Worm (Caenorhabditis elegans) whole organism, mixed stage, embryonic: ENCODE results near the gene D1086.7.

ENCODE experiments used
- cnd-1 ChIP-seq: fragments of 200-800 bp; sonication (Bioruptor generic); optimal IDR thresholded peaks from 2 replicates; lab custom pipeline; 2018; ENCODE audit warnings: mild to moderate bottlenecking, missing genetic modification characterization, missing compliant biosample characterization
- elt-3 ChIP-seq: fragments of 150-350 bp; optimal IDR thresholded peaks from 2 replicates; lab custom pipeline; 2014; ENCODE audit warnings: missing biosample characterization, missing genetic modification characterization
- lin-13 ChIP-seq: fragments of 150-350 bp; optimal IDR thresholded peaks from 2 replicates; lab custom pipeline; 2014; ENCODE audit warnings: missing biosample characterization, missing genetic modification characterization
- lsy-2 ChIP-seq: fragments of 150-350 bp; optimal IDR thresholded peaks from 2 replicates; lab custom pipeline; 2014; ENCODE audit warnings: missing biosample characterization, missing genetic modification characterization
- nhr-12 ChIP-seq: fragments of 150-350 bp; optimal IDR thresholded peaks from 2 replicates; lab custom pipeline; 2014; ENCODE audit warnings: missing biosample characterization, missing genetic modification characterization
- snpc-4 ChIP-seq: fragments of 150-350 bp; optimal IDR thresholded peaks from 2 replicates; lab custom pipeline; 2014; ENCODE audit warnings: missing biosample characterization, missing genetic modification characterization
- tbx-8 ChIP-seq: fragments of 200-800 bp; sonication (Bioruptor generic); optimal IDR thresholded peaks from 2 replicates; lab custom pipeline; 2018; ENCODE audit warnings: mild to moderate bottlenecking, missing genetic modification characterization, moderate library complexity, missing compliant biosample characterization
- unc-39 ChIP-seq: fragments of 150-350 bp; optimal IDR thresholded peaks from 2 replicates; lab custom pipeline; 2014; ENCODE audit warnings: missing biosample characterization, missing genetic modification characterization
- unc-62 ChIP-seq: fragments of 150-350 bp; optimal IDR thresholded peaks from 2 replicates; lab custom pipeline; 2014; ENCODE audit warnings: missing biosample characterization, missing genetic modification reagents, missing genetic modification characterization

DNA sequence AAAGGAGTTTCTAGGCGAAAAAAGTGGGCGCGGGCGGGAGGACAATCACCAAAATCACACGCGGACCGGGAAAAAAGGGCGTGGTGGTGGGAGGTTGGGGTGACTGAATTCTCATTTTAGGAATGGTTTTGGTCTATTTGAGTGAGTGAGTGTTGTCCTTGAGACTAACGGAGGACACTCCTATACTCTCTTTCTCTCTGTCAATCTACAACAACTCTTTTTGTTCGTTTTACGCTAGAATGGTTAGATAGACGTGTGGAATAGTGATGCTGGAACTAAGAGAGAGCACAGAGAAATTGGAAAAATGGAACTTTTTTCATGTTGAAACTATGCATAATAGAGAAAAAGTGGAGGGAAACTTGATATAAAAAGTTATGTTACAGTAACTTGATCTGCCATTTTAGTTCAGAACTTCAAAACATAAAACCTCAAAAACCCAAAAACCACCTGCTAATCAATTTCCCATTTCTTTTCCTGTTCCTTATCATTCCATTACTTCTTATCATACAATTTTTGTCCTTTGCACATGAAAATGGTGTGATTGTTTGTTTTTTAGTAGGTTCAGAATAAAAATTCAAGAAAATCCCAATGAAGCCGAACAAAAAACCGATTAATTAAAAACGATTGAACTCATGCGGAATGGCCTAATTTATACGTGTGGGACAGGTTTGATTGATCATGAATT lies 50.8 kb downstream of the D1086.7 start:
- no peak for TF ChIP-seq unc-39 (tag; lab: Kevin White, UChicago)
- no peak for TF ChIP-seq snpc-4
- TF ChIP-seq lin-13: no peak
- TF ChIP-seq cnd-1 (tag; lab: Kevin White, UChicago): no peak
- TF ChIP-seq elt-3 (tag; lab: Kevin White, UChicago): no peak
- no peak for TF ChIP-seq nhr-12 (tag; lab: Kevin White, UChicago)
- TF ChIP-seq lsy-2 (tag; lab: Kevin White, UChicago): no peak
- no peak for TF ChIP-seq tbx-8 (GFP tag; lab: Kevin White, UChicago)
- TF ChIP-seq unc-62: no peak
